Worm (Caenorhabditis elegans): ENCODE data around the gene Y73B6BL.29.
"Not testable (repeated sequence)": the region's sequence is repeated elsewhere in the genome, so short reads cannot be mapped to it uniquely, and the experiment has no call there.

DNA sequence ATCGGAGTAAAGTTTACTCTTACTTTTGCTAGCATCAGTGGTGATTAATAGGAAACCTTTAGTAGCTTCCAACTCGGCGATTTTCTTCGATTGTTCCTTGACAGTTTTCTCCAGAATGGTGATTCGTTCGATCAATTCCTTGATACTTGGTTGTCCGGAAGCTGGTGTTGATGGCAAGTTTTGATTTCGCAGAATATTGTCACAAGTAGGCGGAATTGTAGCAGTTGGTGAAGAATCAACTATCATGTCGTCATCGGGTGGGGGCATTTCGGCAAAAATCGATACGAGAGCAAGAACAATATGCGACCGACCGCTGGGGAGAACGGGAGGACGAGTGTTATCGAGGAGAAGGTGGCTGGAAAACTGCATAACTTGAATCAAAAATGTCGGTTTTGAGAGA is 25.5 kb downstream of the Y73B6BL.29 start, which contains the start of gene Y73B6BL.289:
- not testable (repeated sequence) for TF ChIP-seq med-1 (GFP tag; optimal IDR thresholded peaks at IDR 0.05; ENCODE audit: insufficient read depth); klf-2 (GFP tag; conservative IDR thresholded peaks at IDR 0.05); ztf-29 (GFP tag; IDR thresholded peaks at IDR 0.05); tab-1 (GFP tag; IDR thresholded peaks at IDR 0.05); flt-1 (GFP tag; IDR thresholded peaks at IDR 0.05); ztf-23 (GFP tag; IDR thresholded peaks at IDR 0.05)

Measured in whole organism, midembryonic.